Worm (Caenorhabditis elegans): ENCODE results near the gene C02B8.7.
"Not testable (repeated sequence)": the region's sequence is repeated elsewhere in the genome, so short reads cannot be mapped to it uniquely, and the experiment has no call there.

C02B8.7 gene

DNA sequence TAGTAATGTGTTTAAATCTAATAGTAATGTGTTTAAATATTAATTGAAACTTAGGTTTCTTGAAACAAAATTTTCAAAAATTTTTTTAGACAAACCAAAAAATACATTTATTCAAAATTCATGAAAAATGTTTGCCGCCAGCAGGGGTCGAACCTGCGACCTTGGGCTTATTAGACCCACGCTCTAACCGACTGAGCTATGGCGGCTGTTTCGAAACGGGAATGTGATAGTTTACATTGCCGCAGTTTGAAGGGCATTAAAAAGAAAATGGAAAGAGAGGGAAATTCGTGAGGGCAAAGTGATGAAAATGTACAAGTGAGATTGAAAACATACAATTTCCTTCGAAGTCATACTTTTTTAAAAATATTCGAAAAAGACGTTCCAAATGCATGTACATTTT, 18.8 kb upstream of the C02B8.7 start (continued):
- TF ChIP-seq F13H6.1 (tag; optimal IDR thresholded peaks at IDR 0.05), result peak; percentile 15
- peak; percentile 45 for TF ChIP-seq sma-9 (GFP tag; optimal IDR thresholded peaks at IDR 0.05)
- TF ChIP-seq sma-9 (tag; optimal IDR thresholded peaks at IDR 0.05), result no peak
- no peak for TF ChIP-seq nhr-10 (tag; optimal IDR thresholded peaks at IDR 0.05)
- no peak for TF ChIP-seq mbf-1 (tag; optimal IDR thresholded peaks at IDR 0.05)
- peak; percentile 63 for TF ChIP-seq gmeb-1 (tag; optimal IDR thresholded peaks at IDR 0.05)

ce11 chrX:8155969-8156368, 18.3 kb upstream of the C02B8.7 start:
- TF ChIP-seq nhr-23 (tag; optimal IDR thresholded peaks at IDR 0.05), result no peak
- no peak for TF ChIP-seq F13H6.1 (tag; optimal IDR thresholded peaks at IDR 0.05)
- no peak for TF ChIP-seq nhr-11 (tag; optimal IDR thresholded peaks at IDR 0.05)
- no peak for TF ChIP-seq ZK546.5 (tag; optimal IDR thresholded peaks at IDR 0.05)
- TF ChIP-seq zag-1 (tag; optimal IDR thresholded peaks at IDR 0.05), result no peak
- no peak for TF ChIP-seq ztf-11 (tag; optimal IDR thresholded peaks at IDR 0.05)
- TF ChIP-seq nhr-21 (tag; optimal IDR thresholded peaks at IDR 0.05), result no peak
- no peak for TF ChIP-seq gmeb-1 (tag; optimal IDR thresholded peaks at IDR 0.05)
- no peak for TF ChIP-seq ztf-1 (GFP tag; conservative IDR thresholded peaks at IDR 0.05)
- TF ChIP-seq lin-11 (tag; optimal IDR thresholded peaks at IDR 0.05), result peak; percentile 11
- TF ChIP-seq dmd-4 (tag; optimal IDR thresholded peaks at IDR 0.05), result no peak
- TF ChIP-seq crh-2 (tag; optimal IDR thresholded peaks at IDR 0.05), result peak; percentile 7
- no peak for TF ChIP-seq unc-62 (GFP tag; optimal IDR thresholded peaks at IDR 0.05)
- no peak for TF ChIP-seq mdl-1 (tag; optimal IDR thresholded peaks at IDR 0.05)
- peak; percentile 34 for TF ChIP-seq Y55F3AM.14 (GFP tag; optimal IDR thresholded peaks at IDR 0.05)
- TF ChIP-seq elt-3 (tag; optimal IDR thresholded peaks at IDR 0.05), result no peak
- no peak for TF ChIP-seq mab-5 (tag; optimal IDR thresholded peaks at IDR 0.05)
- no peak for TF ChIP-seq lsy-2 (tag; optimal IDR thresholded peaks at IDR 0.05)
- TF ChIP-seq nhr-6 (tag; optimal IDR thresholded peaks at IDR 0.05), result no peak
- TF ChIP-seq R02D3.7 (tag; optimal IDR thresholded peaks at IDR 0.05), result no peak
- no peak for TF ChIP-seq lin-13 (GFP tag; optimal IDR thresholded peaks at IDR 0.05)
- TF ChIP-seq sma-9 (GFP tag; optimal IDR thresholded peaks at IDR 0.05), result peak; percentile 44
- TF ChIP-seq sma-9 (tag; optimal IDR thresholded peaks at IDR 0.05), result no peak
- TF ChIP-seq unc-55 (GFP tag; optimal IDR thresholded peaks at IDR 0.05), result peak; percentile 20
- no peak for TF ChIP-seq alr-1 (tag; optimal IDR thresholded peaks at IDR 0.05)
- no peak for TF ChIP-seq blmp-1 (tag; optimal IDR thresholded peaks at IDR 0.05; ENCODE audit: insufficient read depth)
- no peak for TF ChIP-seq snpc-4 (tag; optimal IDR thresholded peaks at IDR 0.05)
- no peak for TF ChIP-seq nhr-77 (tag; optimal IDR thresholded peaks at IDR 0.05)
- TF ChIP-seq mbf-1 (tag; optimal IDR thresholded peaks at IDR 0.05), result no peak
- no peak for TF ChIP-seq skn-1 (tag; optimal IDR thresholded peaks at IDR 0.05)
- no peak for TF ChIP-seq nhr-10 (tag; optimal IDR thresholded peaks at IDR 0.05)

DNA sequence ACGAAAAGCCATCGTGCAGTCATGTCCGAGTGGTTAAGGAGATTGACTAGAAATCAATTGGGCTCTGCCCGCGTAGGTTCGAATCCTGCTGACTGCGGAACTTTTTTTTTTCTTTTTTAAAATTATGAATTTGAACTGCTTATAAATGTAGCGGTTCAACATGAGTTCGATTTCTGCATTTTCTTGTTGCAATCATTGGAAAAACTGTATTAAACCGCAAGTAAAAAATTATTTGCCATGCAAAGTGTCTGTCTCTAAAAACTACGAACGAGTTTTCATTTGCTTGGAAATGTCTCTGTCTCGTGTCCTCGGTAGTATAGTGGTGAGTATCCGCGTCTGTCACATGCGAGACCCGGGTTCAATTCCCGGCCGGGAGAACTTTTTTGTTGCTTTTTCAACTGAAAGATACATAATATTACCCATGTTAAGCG, 17.8 kb upstream of the C02B8.7 start:
- TF ChIP-seq sma-9 (GFP tag; optimal IDR thresholded peaks at IDR 0.05), result peak; percentile 37
- not testable (repeated sequence) for TF ChIP-seq sma-9 (tag; optimal IDR thresholded peaks at IDR 0.05)
- TF ChIP-seq unc-55 (GFP tag; optimal IDR thresholded peaks at IDR 0.05), result peak; percentile 39
- TF ChIP-seq C34F6.9 (tag; optimal IDR thresholded peaks at IDR 0.05), result peak; percentile 28
- peak; percentile 25 for TF ChIP-seq nhr-129 (tag; optimal IDR thresholded peaks at IDR 0.05)
- peak; percentile 9 for TF ChIP-seq nhr-25 (tag; optimal IDR thresholded peaks at IDR 0.05)
- peak in 1 of 2 experiments; percentile 12 for TF ChIP-seq lsy-2 (tag; optimal IDR thresholded peaks at IDR 0.05)
- TF ChIP-seq mdl-1 (tag; optimal IDR thresholded peaks at IDR 0.05), result peak in 1 of 2 experiments; percentile 50
- peak; percentile 5 for TF ChIP-seq egl-27 (tag; optimal IDR thresholded peaks at IDR 0.05)

ce11 chrX:8154374-8154836, 16.7 kb upstream of the C02B8.7 start:
- peak; percentile 34 for TF ChIP-seq nhr-129 (tag; optimal IDR thresholded peaks at IDR 0.05)
- TF ChIP-seq crh-2 (tag; optimal IDR thresholded peaks at IDR 0.05), result peak; percentile 45
- peak; percentile 39 for TF ChIP-seq sma-3 (GFP tag; optimal IDR thresholded peaks at IDR 0.05)
- peak; percentile 24 for TF ChIP-seq unc-55 (GFP tag; optimal IDR thresholded peaks at IDR 0.05)
- peak; percentile 2 for TF ChIP-seq fos-1 (tag; optimal IDR thresholded peaks at IDR 0.05)

Data from whole organism, L2 larva.